Worm (Caenorhabditis elegans) whole organism, L4/young adult: ENCODE measurements around the gene M162.15.

Source experiments
- W03F9.2 ChIP-seq: fragments of 150-350 bp; optimal IDR thresholded peaks from 2 replicates; lab custom pipeline; 2014; ENCODE audit warnings: missing biosample characterization, missing genetic modification characterization
- dao-5 ChIP-seq: sonication (generic microtip); optimal IDR thresholded peaks from 2 replicates; lab custom pipeline; 2016; ENCODE audit warnings: missing genotype, missing genetic modification characterization, moderate library complexity, missing compliant biosample characterization
- him-1 ChIP-seq: sonication (generic microtip); optimal IDR thresholded peaks from 2 replicates; lab custom pipeline; 2016; ENCODE audit warnings: missing genotype, missing genetic modification reagents, missing genetic modification characterization, missing compliant biosample characterization

- no peak for TF ChIP-seq him-1 (tag; lab: Kevin White, UChicago)
- TF ChIP-seq dao-5 (tag; lab: Kevin White, UChicago): no peak
- TF ChIP-seq W03F9.2 (tag; lab: Kevin White, UChicago): no peak
Observed at ce11 chrV:19759282-19759681, 12.3 kb downstream of the M162.15 start.
